Fruit fly (Drosophila melanogaster) whole organism, pupa: ENCODE results near the gene CG3847.

ENCODE experiments used
- CG10348 ChIP-seq: fragments of 200-800 bp; sonication (Bioruptor generic); IDR thresholded peaks from 2 replicates; pipeline ENCODE4 v1.3.6; 2022; ENCODE audit warnings: missing biosample characterization, missing genetic modification characterization
- CG12605 ChIP-seq: fragments of 200-800 bp; sonication (Bioruptor generic); IDR thresholded peaks from 2 replicates; pipeline ENCODE4 v1.3.6; 2022; ENCODE audit warnings: missing biosample characterization, missing genetic modification characterization
- CG13204 ChIP-seq: fragments of 200-800 bp; sonication (Bioruptor generic); optimal IDR thresholded peaks from 2 replicates; lab custom pipeline; 2018; ENCODE audit warnings: missing biosample characterization, mild to moderate bottlenecking, missing genetic modification characterization, moderate library complexity
- CG14655 ChIP-seq: fragments of 200-800 bp; sonication (Bioruptor generic); optimal IDR thresholded peaks from 3 replicates; lab custom pipeline; 2017; ENCODE audit warnings: mild to moderate bottlenecking, missing biosample characterization, missing genetic modification reagents, missing genetic modification characterization
- CG15710 ChIP-seq: fragments of 200-800 bp; sonication (Bioruptor generic); optimal IDR thresholded peaks from 2 replicates; lab custom pipeline; 2018; ENCODE audit warnings: missing biosample characterization, mild to moderate bottlenecking, missing genetic modification characterization, moderate library complexity
- CG17806 ChIP-seq: fragments of 200-800 bp; sonication (Bioruptor generic); optimal IDR thresholded peaks from 2 replicates; lab custom pipeline; 2018; ENCODE audit warnings: missing biosample characterization, mild to moderate bottlenecking, missing genetic modification characterization, moderate library complexity
- CG32121 ChIP-seq: fragments of 200-800 bp; sonication (Bioruptor generic); IDR thresholded peaks from 2 replicates; pipeline ENCODE4 v1.3.6; 2022; ENCODE audit warnings: missing biosample characterization, missing genetic modification characterization
- CG34367 ChIP-seq: fragments of 200-800 bp; sonication (Bioruptor generic); optimal IDR thresholded peaks from 2 replicates; lab custom pipeline; 2018; ENCODE audit warnings: missing biosample characterization, mild to moderate bottlenecking, missing genetic modification characterization
- CG4496 ChIP-seq: fragments of 200-800 bp; sonication (Bioruptor generic); IDR thresholded peaks from 3 replicates; pipeline ENCODE4 v1.3.6; 2022; ENCODE audit warnings: missing biosample characterization, missing genetic modification characterization
- CG8159 ChIP-seq: fragments of 200-800 bp; sonication (Bioruptor generic); optimal IDR thresholded peaks from 3 replicates; lab custom pipeline; 2018; ENCODE audit warnings: missing biosample characterization, mild to moderate bottlenecking, missing genetic modification characterization, moderate library complexity
- CG8301 ChIP-seq: fragments of 200-800 bp; sonication (Bioruptor generic); optimal IDR thresholded peaks from 2 replicates; lab custom pipeline; 2018; ENCODE audit warnings: missing biosample characterization, mild to moderate bottlenecking, missing genetic modification characterization
- CG9948 ChIP-seq: fragments of 200-800 bp; sonication (Bioruptor generic); optimal IDR thresholded peaks from 2 replicates; lab custom pipeline; 2018; ENCODE audit warnings: missing biosample characterization, mild to moderate bottlenecking, missing genetic modification characterization, moderate library complexity
- D1 ChIP-seq: fragments of 200-800 bp; sonication (Bioruptor generic); optimal IDR thresholded peaks from 2 replicates; lab custom pipeline; 2018; ENCODE audit warnings: missing biosample characterization, mild to moderate bottlenecking, missing genetic modification characterization, moderate library complexity
- EcR ChIP-seq: fragments of 200-800 bp; sonication (Bioruptor generic); optimal IDR thresholded peaks from 3 replicates; lab custom pipeline; 2019; ENCODE audit warnings: missing biosample characterization, missing genetic modification characterization, mild to moderate bottlenecking, moderate library complexity, missing genetic modification reagents
- Ets98B ChIP-seq: fragments of 200-800 bp; sonication (Bioruptor generic); IDR thresholded peaks from 2 replicates; pipeline ENCODE4 v1.3.6; 2022; ENCODE audit warnings: missing biosample characterization, missing genetic modification characterization
- Pif1A ChIP-seq: fragments of 200-800 bp; sonication (Bioruptor generic); optimal IDR thresholded peaks from 3 replicates; lab custom pipeline; 2016; ENCODE audit warnings: missing biosample characterization, missing genetic modification characterization
- Pif1B ChIP-seq: fragments of 200-800 bp; sonication (Bioruptor generic); optimal IDR thresholded peaks from 3 replicates; lab custom pipeline; 2016; ENCODE audit warnings: missing biosample characterization, missing genetic modification characterization
- Snoo ChIP-seq: fragments of 200-800 bp; sonication (Bioruptor generic); optimal IDR thresholded peaks from 3 replicates; lab custom pipeline; 2017; ENCODE audit warnings: missing biosample characterization, mild to moderate bottlenecking, missing genetic modification characterization, inconsistent platforms
- fd96Ca ChIP-seq: fragments of 200-800 bp; sonication (Bioruptor generic); IDR thresholded peaks from 3 replicates; pipeline ENCODE4 v1.3.6; 2022; ENCODE audit warnings: missing biosample characterization, missing genetic modification characterization
- gl ChIP-seq: fragments of 200-800 bp; sonication (Bioruptor generic); optimal IDR thresholded peaks from 2 replicates; lab custom pipeline; 2018; ENCODE audit warnings: missing biosample characterization, mild to moderate bottlenecking, missing genetic modification characterization
- rn ChIP-seq: fragments of 200-800 bp; sonication (Bioruptor generic); IDR thresholded peaks from 2 replicates; pipeline ENCODE4 v1.3.6; 2022; ENCODE audit warnings: missing biosample characterization, missing genetic modification characterization

Gene CG3847

dm6 chrX:6340593-6341068 is 6.3 kb upstream of the CG3847 start:
- TF ChIP-seq rn = peak; percentile 41; the same call in 1 of the 2 replicates
- TF ChIP-seq CG4496 (GFP tag; lab: Robert Waterston, UW) = peak; percentile 36; the same call in 1 of the 3 replicates
- TF ChIP-seq Ets98B (GFP tag; lab: Robert Waterston, UW) = peak; percentile 47
- peak; percentile 58 for TF ChIP-seq CG32121 (GFP tag; lab: Robert Waterston, UW)
- TF ChIP-seq Pif1B (GFP tag; lab: Kevin White, UChicago) = peak; percentile 88
- TF ChIP-seq CG34367 (tag; lab: Kevin White, UChicago) = peak; percentile 80
- peak; percentile 90 for TF ChIP-seq CG14655 (GFP tag; lab: Kevin White, UChicago)
- peak; percentile 90 for TF ChIP-seq Snoo
- peak; percentile 72 for TF ChIP-seq CG13204 (GFP tag; lab: Kevin White, UChicago)
- TF ChIP-seq CG12605 = peak; percentile 41; the same call in 1 of the 2 replicates
- peak; percentile 89 for TF ChIP-seq CG8301 (tag; lab: Kevin White, UChicago)
- TF ChIP-seq CG8159 = peak; percentile 99
- peak; percentile 75 for TF ChIP-seq fd96Ca (GFP tag; lab: Robert Waterston, UW)
- TF ChIP-seq EcR (GFP tag; lab: Kevin White, UChicago) = no peak
- TF ChIP-seq D1 (tag; lab: Kevin White, UChicago) = peak; percentile 66
- TF ChIP-seq CG10348 (GFP tag; lab: Robert Waterston, UW) = no peak
- peak; percentile 87 for TF ChIP-seq Pif1A (GFP tag; lab: Kevin White, UChicago)
- peak; percentile 71 for TF ChIP-seq CG17806 (tag; lab: Kevin White, UChicago)
- peak; percentile 48 for TF ChIP-seq gl
- peak; percentile 84 for TF ChIP-seq CG9948 (tag; lab: Kevin White, UChicago)
- TF ChIP-seq CG15710 (tag; lab: Kevin White, UChicago) = peak; percentile 89

DNA sequence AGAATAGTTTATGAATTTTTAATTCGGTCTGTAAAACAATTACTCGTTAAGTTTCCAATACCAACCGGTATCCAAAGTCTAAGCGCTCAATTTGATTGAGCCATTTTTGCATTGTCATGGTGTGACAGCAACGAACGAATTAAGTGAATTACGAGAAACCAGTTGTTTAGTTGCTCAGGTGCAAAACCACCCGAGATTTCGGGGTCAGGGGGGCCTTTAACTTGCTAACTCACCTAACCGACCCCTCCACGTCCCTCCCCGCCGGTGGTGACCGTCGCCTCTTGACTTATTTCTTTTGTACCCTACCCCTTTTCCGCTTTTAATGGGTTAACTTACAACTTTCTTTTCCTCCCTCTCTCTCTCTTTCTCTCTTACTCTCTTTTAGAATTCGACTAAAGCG is 5.2 kb upstream of the CG3847 start:
- no peak for TF ChIP-seq CG15710 (tag; lab: Kevin White, UChicago)
- TF ChIP-seq rn = no peak
- no peak for TF ChIP-seq CG32121 (GFP tag; lab: Robert Waterston, UW)
- TF ChIP-seq CG13204 (GFP tag; lab: Kevin White, UChicago) = no peak
- no peak; the same call in 2 of the 3 replicates for TF ChIP-seq CG4496 (GFP tag; lab: Robert Waterston, UW)
- peak; percentile 1 for TF ChIP-seq EcR (GFP tag; lab: Kevin White, UChicago)
- TF ChIP-seq CG8159 = no peak
- TF ChIP-seq CG12605 = no peak
- no peak for TF ChIP-seq CG8301 (tag; lab: Kevin White, UChicago)

- TF ChIP-seq CG34367 (tag; lab: Kevin White, UChicago) (peak; percentile 45), Pif1A (GFP tag; lab: Kevin White, UChicago) (no peak), CG8159 (peak; percentile 51), CG17806 (tag; lab: Kevin White, UChicago) (peak; percentile 29), fd96Ca (GFP tag; lab: Robert Waterston, UW) (no peak), CG10348 (GFP tag; lab: Robert Waterston, UW) (no peak), EcR (GFP tag; lab: Kevin White, UChicago) (no peak), D1 (tag; lab: Kevin White, UChicago) (no peak), CG8301 (tag; lab: Kevin White, UChicago) (peak; percentile 19), rn (no peak), Snoo (peak; percentile 7), CG12605 (no peak), CG32121 (GFP tag; lab: Robert Waterston, UW) (no peak), CG4496 (GFP tag; lab: Robert Waterston, UW) (no peak), Pif1B (GFP tag; lab: Kevin White, UChicago) (peak; percentile 24), CG13204 (GFP tag; lab: Kevin White, UChicago) (no peak), Ets98B (GFP tag; lab: Robert Waterston, UW) (no peak), CG14655 (GFP tag; lab: Kevin White, UChicago) (peak; percentile 45), CG15710 (tag; lab: Kevin White, UChicago) (peak; percentile 13), gl (no peak), CG9948 (tag; lab: Kevin White, UChicago) (peak; percentile 45)
These were observed 3.6 kb upstream of the CG3847 start for dm6 chrX:6343323-6343722.

dm6 chrX:6343786-6344537 is 2.9 kb upstream of the CG3847 start:
- TF ChIP-seq rn (peak; percentile 77), Pif1A (GFP tag; lab: Kevin White, UChicago) (peak; percentile 87), fd96Ca (GFP tag; lab: Robert Waterston, UW) (peak; percentile 97), CG34367 (tag; lab: Kevin White, UChicago) (peak; percentile 40), CG15710 (tag; lab: Kevin White, UChicago) (peak; percentile 40), CG17806 (tag; lab: Kevin White, UChicago) (peak; percentile 63), Ets98B (GFP tag; lab: Robert Waterston, UW) (peak; percentile 98), CG12605 (peak; percentile 91), CG10348 (GFP tag; lab: Robert Waterston, UW) (peak; percentile 73), D1 (tag; lab: Kevin White, UChicago) (no peak), CG13204 (GFP tag; lab: Kevin White, UChicago) (peak; percentile 34), gl (peak; percentile 49), CG8159 (peak; percentile 57), EcR (GFP tag; lab: Kevin White, UChicago) (peak; percentile 98), CG8301 (tag; lab: Kevin White, UChicago) (peak; percentile 77), Snoo (peak; percentile 72), Pif1B (GFP tag; lab: Kevin White, UChicago) (peak; percentile 86), CG4496 (GFP tag; lab: Robert Waterston, UW) (peak; percentile 98), CG9948 (tag; lab: Kevin White, UChicago) (peak; percentile 39), CG14655 (GFP tag; lab: Kevin White, UChicago) (peak; percentile 71), CG32121 (GFP tag; lab: Robert Waterston, UW) (peak; percentile 97)
